Worm (Caenorhabditis elegans) whole organism, L3 larva: ENCODE results near the gene D2096.13.

ENCODE experiments used
- R02D3.7 ChIP-seq: fragments of 150-350 bp; optimal IDR thresholded peaks from 2 replicates; lab custom pipeline; 2014; ENCODE audit warnings: missing biosample characterization, missing genetic modification characterization
- ama-1 ChIP-seq: fragments of 150-350 bp; optimal IDR thresholded peaks from 2 replicates; lab custom pipeline; 2018
- ceh-28 ChIP-seq: fragments of 150-350 bp; optimal IDR thresholded peaks from 2 replicates; lab custom pipeline; 2014; ENCODE audit warnings: missing biosample characterization, missing genetic modification reagents, missing genetic modification characterization
- ceh-82 ChIP-seq: fragments of 150-350 bp; optimal IDR thresholded peaks from 2 replicates; lab custom pipeline; 2014; ENCODE audit warnings: missing biosample characterization, missing genetic modification characterization
- elt-1 ChIP-seq: fragments of 150-350 bp; optimal IDR thresholded peaks from 2 replicates; lab custom pipeline; 2014; ENCODE audit warnings: missing biosample characterization, missing genetic modification characterization
- lsy-12 ChIP-seq: sonication (generic microtip); optimal IDR thresholded peaks from 2 replicates; lab custom pipeline; 2016; ENCODE audit warnings: mild to moderate bottlenecking, missing genetic modification characterization, missing compliant biosample characterization
- nhr-11 ChIP-seq: fragments of 150-350 bp; optimal IDR thresholded peaks from 2 replicates; lab custom pipeline; 2014; ENCODE audit warnings: missing biosample characterization, missing genetic modification characterization
- nhr-12 ChIP-seq: fragments of 150-350 bp; optimal IDR thresholded peaks from 2 replicates; lab custom pipeline; 2014; ENCODE audit warnings: missing biosample characterization, missing genetic modification characterization
- nhr-28 ChIP-seq: fragments of 150-350 bp; optimal IDR thresholded peaks from 2 replicates; lab custom pipeline; 2014; ENCODE audit warnings: missing biosample characterization, missing genetic modification characterization
- pha-4 ChIP-seq: fragments of 150-350 bp; optimal IDR thresholded peaks from 2 replicates; lab custom pipeline; 2014; ENCODE audit warnings: missing biosample characterization, missing genetic modification reagents, missing genetic modification characterization
- snpc-4 ChIP-seq: fragments of 150-350 bp; optimal IDR thresholded peaks from 2 replicates; lab custom pipeline; 2014; ENCODE audit warnings: missing biosample characterization, missing genetic modification characterization
- unc-39 ChIP-seq: sonication (generic microtip); optimal IDR thresholded peaks from 4 replicates; lab custom pipeline; 2017; ENCODE audit warnings: missing biosample characterization, missing genetic modification characterization
- zag-1 ChIP-seq: fragments of 150-350 bp; optimal IDR thresholded peaks from 2 replicates; lab custom pipeline; 2014; ENCODE audit warnings: missing biosample characterization, missing genetic modification characterization

DNA sequence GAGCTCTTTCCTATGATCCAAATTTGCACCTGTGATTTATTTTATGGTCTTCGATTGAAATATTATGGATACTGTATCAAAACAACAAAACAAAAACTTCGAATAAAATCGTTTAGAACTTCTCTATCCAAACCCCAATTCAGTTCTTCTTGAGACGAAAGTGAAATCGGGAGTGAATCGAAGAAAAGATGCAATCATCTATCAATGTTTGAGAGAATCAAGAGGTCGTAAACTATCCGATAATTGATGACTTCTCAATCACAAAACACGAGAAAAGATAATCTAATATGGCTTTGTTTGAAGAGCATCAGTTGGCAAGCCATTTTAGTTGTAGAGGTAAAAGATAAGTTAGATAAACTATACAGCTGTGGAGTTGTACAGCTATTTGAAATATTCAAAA, 40.6 kb downstream of the D2096.13 start:
- TF ChIP-seq elt-1 (tag; lab: Kevin White, UChicago) = no peak
- TF ChIP-seq nhr-11 (tag; lab: Kevin White, UChicago) = no peak
- TF ChIP-seq lsy-12 (tag; lab: Kevin White, UChicago) = no peak
- TF ChIP-seq ama-1 (lab: Kevin White, UChicago) = no peak
- no peak for TF ChIP-seq nhr-12
- no peak for TF ChIP-seq unc-39 (tag; lab: Kevin White, UChicago)
- TF ChIP-seq snpc-4 (tag; lab: Kevin White, UChicago) = no peak
- TF ChIP-seq nhr-28 (tag; lab: Kevin White, UChicago) = no peak
- no peak for TF ChIP-seq ceh-28 (tag; lab: Kevin White, UChicago)
- no peak for TF ChIP-seq pha-4 (tag; lab: Kevin White, UChicago)
- no peak for TF ChIP-seq ceh-82 (tag; lab: Kevin White, UChicago)
- no peak for TF ChIP-seq R02D3.7 (tag; lab: Kevin White, UChicago)
- no peak for TF ChIP-seq zag-1 (tag; lab: Kevin White, UChicago)
